Worm (Caenorhabditis elegans): ENCODE data around the gene W09C2.8.

- TF ChIP-seq lin-11 (tag; optimal IDR thresholded peaks at IDR 0.05): no peak
- TF ChIP-seq ceh-16 (tag; optimal IDR thresholded peaks at IDR 0.05): no peak
- no peak for TF ChIP-seq dmd-4 (tag; optimal IDR thresholded peaks at IDR 0.05)
These were observed 10.7 kb upstream of the W09C2.8 start, which contains the start of gene mca-1 for ce11 chrIV:9634848-9635247.

Measured in whole organism, L2 larva.